Fruit fly (Drosophila melanogaster) S2 (cell line): Measurements from ENCODE around the gene CG17140.

Experiments used
- CG8478 ChIP-seq: fragments of >200 bp; optimal IDR thresholded peaks from 2 replicates; lab custom pipeline; 2018
- CTCF ChIP-seq, 2 experiments: fragments of >200 bp; optimal IDR thresholded peaks; 2 replicates each; lab custom pipeline; 2018

CG17140 gene

DNA sequence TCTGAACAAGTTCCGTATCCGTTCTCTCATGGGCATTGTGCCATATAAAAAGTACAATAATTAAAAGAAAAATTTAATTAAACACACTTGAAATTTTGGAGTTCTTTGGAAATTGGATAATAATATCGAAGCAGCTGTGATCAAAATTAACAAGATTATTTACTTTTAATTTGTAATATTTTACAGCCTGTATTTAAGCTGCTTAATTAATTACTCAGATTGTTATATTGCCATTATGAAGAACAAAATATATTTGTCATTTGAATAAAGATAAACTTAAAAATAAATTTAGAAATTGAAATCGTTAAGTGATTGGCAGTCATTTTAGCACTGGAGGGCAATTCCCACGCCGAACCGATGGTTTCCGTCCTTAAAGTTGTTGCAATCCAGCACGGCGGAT is at the start of gene CG17140, which contains the start of gene CG17139:
CG17140 (minus strand) TSS at position 101 of the 400 bp plus-strand sequence.
CG17139 (minus strand) TSS at position 101 of the 400 bp plus-strand sequence.
- no peak for TF ChIP-seq CTCF (optimal IDR thresholded peaks at IDR 0.05; lab: Kevin White, UChicago)
- no peak for TF ChIP-seq CG8478 (lab: Kevin White, UChicago)

DNA sequence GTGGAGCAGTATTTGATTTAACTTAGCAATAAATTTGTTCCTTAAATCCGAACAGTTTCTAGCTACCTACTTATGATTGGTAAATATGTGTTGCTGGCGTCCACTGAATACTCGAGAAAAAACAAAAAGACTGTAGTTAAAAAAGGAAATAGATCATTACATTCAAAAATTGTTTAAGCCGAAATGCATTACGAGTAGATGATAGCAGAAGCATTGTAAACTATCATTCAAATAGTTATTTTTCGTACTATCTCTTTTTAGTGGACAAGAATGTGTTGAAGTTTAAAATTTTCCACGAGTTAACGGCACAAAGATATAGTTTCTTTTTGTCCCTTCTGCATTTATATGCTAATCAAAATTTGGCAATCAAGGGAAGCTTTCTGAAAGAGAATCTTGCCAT is 43.4 kb upstream of the CG17140 start, which contains the start of gene CG14071:
CG14071 (minus strand) TSS at position 101 of the 400 bp plus-strand sequence.
- TF ChIP-seq CTCF (optimal IDR thresholded peaks at IDR 0.05; lab: Kevin White, UChicago) (no peak), CG8478 (lab: Kevin White, UChicago) (no peak)

DNA sequence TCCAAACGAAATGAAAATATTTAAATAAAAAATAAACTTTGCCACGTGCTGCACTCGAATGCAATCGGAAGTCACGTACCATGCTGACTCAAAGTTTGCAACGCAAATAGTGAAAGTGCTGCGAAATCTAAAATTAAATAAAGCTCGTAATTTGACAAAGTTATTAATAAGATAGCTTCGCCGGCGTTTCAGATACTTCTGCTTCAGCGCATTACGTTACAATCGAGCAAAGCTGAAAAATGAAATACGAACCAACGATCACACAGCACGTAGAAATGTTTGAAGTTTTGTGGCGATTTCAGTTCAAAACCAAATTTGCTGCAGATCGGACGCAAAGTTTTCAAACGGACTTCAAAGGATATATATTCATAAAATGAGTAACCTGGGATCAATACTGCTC is 24.4 kb upstream of the CG17140 start, which contains the start of gene CG12517:
CG12517 (plus strand) TSS at position 301 of the 400 bp plus-strand sequence.
- TF ChIP-seq CG8478 (lab: Kevin White, UChicago) = no peak
- no peak for TF ChIP-seq CTCF (optimal IDR thresholded peaks at IDR 0.05; lab: Kevin White, UChicago)

DNA sequence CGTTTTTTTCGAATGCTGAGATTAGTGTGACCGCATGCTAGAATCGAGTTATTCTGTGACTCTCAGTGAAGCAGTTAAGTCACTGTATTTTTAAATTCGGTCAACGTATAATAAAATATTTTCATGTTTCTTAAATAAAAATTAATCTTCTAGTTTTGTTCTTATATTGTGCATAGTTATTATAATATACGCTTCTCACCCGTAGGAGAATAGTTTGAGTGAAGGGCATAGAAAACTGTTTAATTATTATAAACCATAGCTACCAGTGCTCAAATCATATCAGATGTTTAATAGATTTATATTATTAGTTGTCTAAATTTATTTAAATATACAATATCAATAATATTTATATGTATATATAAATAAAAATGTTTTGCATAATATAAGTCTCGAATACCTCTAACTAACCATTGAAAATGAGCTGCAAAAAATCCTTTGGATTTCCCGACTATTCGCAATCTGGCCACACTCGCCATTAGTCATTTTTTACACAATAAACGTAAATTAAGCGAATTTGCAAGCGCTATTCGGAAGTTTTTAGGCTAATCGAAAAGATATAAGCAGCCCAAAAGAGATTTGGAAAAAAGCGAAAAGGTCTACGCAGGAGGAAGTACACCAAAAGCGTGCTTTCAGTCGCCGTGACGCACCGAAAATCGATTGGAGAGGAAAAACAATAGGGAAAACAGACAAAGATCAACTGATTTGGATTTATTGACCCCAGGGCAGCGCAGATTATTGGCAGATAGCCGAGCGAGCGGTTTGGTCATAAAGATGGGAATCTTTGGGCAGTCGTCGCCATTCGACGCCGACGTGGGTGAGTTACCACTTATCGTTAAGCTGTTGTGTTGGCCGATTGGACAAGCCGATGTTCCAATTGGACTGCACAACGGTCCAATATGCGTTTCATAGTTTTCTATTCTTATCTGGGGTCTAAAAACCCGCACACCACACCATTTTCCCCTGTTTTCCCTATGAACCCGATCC is 12.9 kb upstream of the CG17140 start, which contains the start of the genes aurB and Stam:
aurB (minus strand) TSS at position 31 of the 984 bp plus-strand sequence.
Stam (plus strand) TSS at position 473 of the 984 bp plus-strand sequence.
- no peak for TF ChIP-seq CG8478 (lab: Kevin White, UChicago)
- no peak for TF ChIP-seq CTCF (optimal IDR thresholded peaks at IDR 0.05; lab: Kevin White, UChicago)

DNA sequence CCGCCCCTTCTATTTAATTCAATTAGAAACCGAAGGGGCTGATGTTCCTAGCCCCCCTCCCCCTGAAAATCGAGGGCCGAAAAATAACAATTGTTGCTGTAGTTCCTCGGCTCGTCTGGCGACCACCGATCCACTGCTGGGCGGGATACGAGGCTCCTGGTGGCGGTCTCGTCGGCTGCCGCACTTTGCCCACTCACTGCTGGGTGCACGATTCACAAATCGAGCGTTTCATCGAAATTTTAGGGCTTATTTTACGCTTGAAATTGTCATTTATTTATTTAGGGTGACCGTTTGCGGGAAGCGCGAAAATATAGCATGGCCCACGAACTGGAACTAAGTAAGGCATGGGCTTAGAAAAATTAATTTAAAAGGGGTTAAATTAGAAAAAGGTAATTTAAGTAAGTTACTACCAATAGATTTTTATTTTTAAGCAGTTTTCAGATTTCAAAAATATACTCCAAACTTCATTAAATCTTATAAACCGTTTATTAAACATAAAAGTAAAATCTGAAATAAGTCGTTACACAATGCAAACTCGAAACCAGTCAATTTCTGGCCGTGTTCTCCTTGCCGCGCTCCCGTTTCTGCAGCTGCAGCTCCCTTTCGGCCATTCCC is 11.0 kb upstream of the CG17140 start, which contains the start of gene Dnz1:
Dnz1 (minus strand) TSS at position 317 of the 615 bp plus-strand sequence.
- TF ChIP-seq CG8478 (lab: Kevin White, UChicago) (no peak), CTCF (optimal IDR thresholded peaks at IDR 0.05; lab: Kevin White, UChicago) (no peak)

DNA sequence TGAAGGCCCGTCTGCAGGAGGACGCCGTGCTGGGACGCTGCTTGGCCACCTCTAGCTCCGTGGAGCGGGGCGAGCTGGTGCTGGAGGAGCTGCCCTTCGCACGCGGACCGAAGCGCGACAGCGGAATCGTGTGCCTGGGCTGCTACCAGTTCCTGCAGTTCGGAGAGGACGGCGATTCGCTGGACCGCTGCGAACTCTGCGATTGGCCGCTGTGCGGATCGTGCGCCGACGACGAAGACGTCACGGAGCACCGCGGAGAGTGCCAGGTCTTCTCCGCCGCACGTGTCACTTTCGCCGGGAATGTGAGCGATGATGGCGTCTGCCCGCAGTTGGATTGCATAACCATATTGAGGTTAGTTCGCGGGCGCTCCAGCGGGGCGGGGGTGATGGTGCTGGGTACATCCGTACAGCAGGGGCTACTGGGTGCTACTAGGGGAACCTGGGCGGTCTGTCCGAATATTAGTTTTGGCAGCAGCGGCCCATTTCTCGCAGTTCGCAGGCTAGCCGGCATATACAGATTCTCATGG is 5.9 kb upstream of the CG17140 start:
- TF ChIP-seq CG8478 (lab: Kevin White, UChicago) (no peak), CTCF (optimal IDR thresholded peaks at IDR 0.05; lab: Kevin White, UChicago) (no peak)

DNA sequence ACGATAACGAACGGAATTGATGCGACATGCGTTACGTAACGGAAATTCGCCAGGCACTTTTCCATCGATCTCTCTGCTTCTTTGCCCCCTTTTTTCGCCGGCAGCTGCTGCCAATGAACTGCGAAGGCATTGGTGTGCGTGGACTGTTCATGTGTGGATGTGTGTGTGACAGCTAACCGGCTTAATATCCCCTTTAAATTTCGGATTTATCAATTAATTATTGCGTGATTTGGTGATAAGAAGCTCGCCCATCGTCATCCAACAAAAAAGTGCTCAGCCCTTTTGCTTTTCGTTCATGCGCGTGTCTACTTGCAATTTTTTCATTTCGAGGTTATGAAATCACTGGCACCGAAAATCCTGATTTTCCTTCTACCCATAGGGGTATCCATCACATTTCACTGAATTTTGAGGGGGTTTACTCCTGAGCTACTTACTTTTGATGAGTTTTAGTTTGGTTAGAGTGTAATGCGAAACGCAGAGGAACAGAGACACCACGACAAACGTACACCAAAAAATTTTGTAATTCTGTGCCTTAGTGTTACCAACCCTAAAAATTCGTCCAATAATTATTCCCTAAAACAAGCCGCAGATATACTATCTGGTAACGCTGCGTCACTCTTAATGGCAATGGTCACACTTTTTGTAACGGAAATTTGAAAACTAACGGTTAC is 5.0 kb upstream of the CG17140 start, which contains the start of gene porin:
porin (minus strand) TSS at position 529 of the 671 bp plus-strand sequence.
- TF ChIP-seq CTCF (optimal IDR thresholded peaks at IDR 0.05; lab: Kevin White, UChicago) (peak in 1 of 2 experiments; percentile 43), CG8478 (lab: Kevin White, UChicago) (no peak)

DNA sequence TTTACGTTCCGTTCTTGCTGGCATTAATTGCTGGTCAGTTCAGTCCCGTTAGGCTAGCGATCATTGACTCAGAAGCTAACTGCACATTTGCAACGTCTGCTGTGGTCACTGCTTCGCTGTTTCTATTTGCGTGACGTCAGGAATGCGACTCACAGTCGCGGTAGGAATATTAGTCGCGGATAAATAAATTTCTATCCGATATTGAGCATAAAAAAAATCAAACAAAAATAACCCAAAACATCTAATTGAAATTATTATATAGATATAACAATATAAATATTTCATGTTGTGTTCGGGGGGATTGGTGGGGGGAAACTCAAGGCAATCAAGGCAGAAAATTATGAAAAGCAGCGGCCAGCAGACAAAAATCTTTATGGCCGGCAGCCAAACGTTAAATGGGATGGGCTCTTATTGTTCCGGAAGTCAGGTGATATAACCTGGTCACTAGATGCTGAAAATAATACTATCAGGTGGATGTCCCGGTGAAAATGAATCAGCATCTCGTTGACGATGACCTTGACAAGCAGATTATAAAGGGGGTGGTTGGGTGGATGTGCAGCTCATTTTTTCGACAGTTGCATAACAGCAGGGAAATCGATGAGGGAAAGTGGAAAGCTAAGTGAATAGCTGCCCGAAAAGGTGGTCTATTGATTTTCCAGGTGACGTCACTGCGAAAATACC is 4.2 kb upstream of the CG17140 start, which contains the start of gene SmydA-3:
SmydA-3 (plus strand) TSS at position 631 of the 681 bp plus-strand sequence.
- TF ChIP-seq CTCF (optimal IDR thresholded peaks at IDR 0.05; lab: Kevin White, UChicago) (no peak), CG8478 (lab: Kevin White, UChicago) (no peak)

DNA sequence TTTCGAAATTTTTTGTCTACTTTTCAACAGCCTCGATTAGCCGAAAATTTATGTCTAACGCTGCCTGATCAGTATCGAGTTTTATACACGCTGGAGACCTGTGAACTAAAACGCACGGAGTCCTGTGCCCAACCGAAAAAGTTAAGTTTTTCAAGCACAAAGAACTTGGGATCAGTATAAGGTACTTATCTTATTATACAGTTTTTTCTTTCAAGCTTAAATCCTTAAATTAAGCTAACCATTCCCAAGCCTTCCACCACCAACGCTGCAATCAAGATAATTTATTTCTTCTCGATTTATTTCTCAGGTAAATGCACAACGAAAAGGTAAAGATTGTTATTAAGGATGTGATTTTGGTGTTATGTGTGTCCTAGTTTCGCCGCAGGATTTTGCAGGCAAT is 1.5 kb upstream of the CG17140 start, which contains the start of gene Porin2:
Porin2 (minus strand) TSS at position 101 of the 400 bp plus-strand sequence.
- TF ChIP-seq CG8478 (lab: Kevin White, UChicago) (no peak), CTCF (optimal IDR thresholded peaks at IDR 0.05; lab: Kevin White, UChicago) (no peak)

DNA sequence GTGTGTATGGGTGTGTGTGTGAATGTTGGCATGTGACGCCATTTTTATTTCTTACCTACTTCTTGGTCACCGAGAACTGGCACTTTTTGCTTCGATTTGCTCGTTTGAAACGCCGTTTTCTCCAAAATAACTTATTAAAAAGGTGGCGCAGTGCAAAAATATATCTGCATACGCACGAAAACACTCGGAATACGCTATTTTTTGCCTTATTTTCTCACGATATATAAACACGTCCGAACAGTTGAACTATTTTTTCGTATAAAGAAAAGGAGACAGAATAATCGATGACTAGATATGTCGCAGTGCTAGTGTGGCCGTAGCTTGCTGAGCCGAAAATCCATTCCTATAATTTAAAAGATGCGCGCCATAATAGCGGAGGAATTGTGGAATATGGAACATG is 3.1 kb downstream of the CG17140 start, which contains the start of gene CG6700:
CG6700 (minus strand) TSS at position 272 of the 400 bp plus-strand sequence.
- TF ChIP-seq CG8478 (lab: Kevin White, UChicago) = no peak
- peak; percentile 12 to 19 for TF ChIP-seq CTCF (optimal IDR thresholded peaks at IDR 0.05; lab: Kevin White, UChicago)

DNA sequence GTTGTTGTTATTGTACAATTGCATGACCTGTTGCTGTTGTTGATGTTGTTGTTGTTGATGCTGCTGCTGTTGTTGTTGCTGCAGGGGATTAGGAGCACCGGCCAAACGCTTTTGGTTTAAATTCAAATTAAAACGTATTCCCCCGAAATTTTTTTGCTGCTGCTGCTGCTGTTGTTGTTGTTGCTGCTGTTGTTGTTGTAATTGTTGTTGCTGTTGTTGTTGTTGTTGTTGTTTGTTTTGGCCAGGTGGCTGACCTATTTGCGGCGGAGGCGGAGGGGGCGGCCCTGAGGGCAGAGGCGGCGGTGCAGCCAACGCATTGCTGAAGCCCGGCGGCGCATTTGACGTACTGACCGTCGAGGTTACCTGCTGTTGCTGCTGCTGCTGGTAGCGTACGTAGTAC is 3.8 kb downstream of the CG17140 start:
- no peak for TF ChIP-seq CTCF (optimal IDR thresholded peaks at IDR 0.05; lab: Kevin White, UChicago)
- no peak for TF ChIP-seq CG8478 (lab: Kevin White, UChicago)

DNA sequence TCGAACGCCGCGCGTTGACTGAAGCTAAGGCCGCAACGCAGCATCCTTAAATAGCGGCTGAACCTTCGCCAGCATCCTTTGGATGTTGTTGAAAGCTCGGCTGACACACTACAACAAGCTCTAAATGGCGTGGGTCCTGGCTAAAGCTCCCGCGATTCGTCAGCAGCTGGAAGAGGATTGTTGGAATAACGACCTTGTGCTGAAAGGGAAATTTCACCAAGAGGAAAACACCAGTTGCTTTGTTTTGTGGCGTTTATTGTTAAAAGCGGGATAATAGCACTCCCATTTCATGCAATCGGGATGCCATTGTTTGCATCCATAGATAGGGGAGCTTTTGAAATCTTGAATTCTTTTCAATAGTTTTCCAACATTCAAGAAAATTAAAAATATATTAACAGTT is 8.0 kb downstream of the CG17140 start, which contains the start of gene Nos:
Nos (minus strand) TSS at position 21 of the 400 bp plus-strand sequence.
- no peak for TF ChIP-seq CG8478 (lab: Kevin White, UChicago)
- no peak for TF ChIP-seq CTCF (optimal IDR thresholded peaks at IDR 0.05; lab: Kevin White, UChicago)

DNA sequence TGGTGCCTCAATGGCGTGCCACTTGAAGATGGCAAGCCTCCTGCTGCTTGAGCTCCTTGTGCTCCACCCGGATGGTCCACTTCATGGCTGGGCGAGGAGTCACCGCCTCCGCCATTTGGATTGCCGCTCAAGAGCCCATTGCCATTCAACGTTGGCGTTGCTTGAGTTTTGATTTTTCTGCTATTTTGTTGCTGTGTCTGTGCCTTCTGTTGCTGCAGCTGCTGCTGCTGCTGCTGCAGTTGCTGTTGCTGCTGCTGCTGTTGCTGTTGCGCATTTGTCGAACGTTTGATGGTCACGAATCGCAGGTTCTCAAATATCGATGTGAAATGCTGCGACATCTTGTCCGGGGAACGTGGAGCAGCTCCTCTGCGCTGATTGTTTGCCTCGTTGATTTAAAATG is 13.9 kb downstream of the CG17140 start:
- no peak for TF ChIP-seq CTCF (optimal IDR thresholded peaks at IDR 0.05; lab: Kevin White, UChicago)
- TF ChIP-seq CG8478 (lab: Kevin White, UChicago) = no peak
